Fruit fly (Drosophila melanogaster): ENCODE results near the gene glo.

Gene glo

dm6 chr3R:11779357-11780018, 39.7 kb downstream of the glo start (continued):
- no peak for TF ChIP-seq CG4730 (GFP tag; IDR thresholded peaks at IDR 0.05)
- TF ChIP-seq Hsf (GFP tag; optimal IDR thresholded peaks at IDR 0.05), result peak; percentile 68
- TF ChIP-seq gem (tag; optimal IDR thresholded peaks at IDR 0.05), result peak; percentile 93
- no peak for TF ChIP-seq hbn (GFP tag; IDR thresholded peaks at IDR 0.05; ENCODE audit: partially characterized antibody)
- no peak for TF ChIP-seq cad (GFP tag; optimal IDR thresholded peaks at IDR 0.05)
- TF ChIP-seq CG6791 (GFP tag; IDR thresholded peaks at IDR 0.05; ENCODE audit: partially characterized antibody), result no peak
- TF ChIP-seq slou (GFP tag; optimal IDR thresholded peaks at IDR 0.05), result no peak
- peak; percentile 70 for TF ChIP-seq gcm (GFP tag; optimal IDR thresholded peaks at IDR 0.05)
- no peak for TF ChIP-seq ham (GFP tag; IDR thresholded peaks at IDR 0.05)
- TF ChIP-seq psq (GFP tag; optimal IDR thresholded peaks at IDR 0.05), result no peak
- peak; percentile 64 for TF ChIP-seq CG1603 (tag; optimal IDR thresholded peaks at IDR 0.05)
- TF ChIP-seq ato (GFP tag; IDR thresholded peaks at IDR 0.05; ENCODE audit: partially characterized antibody), result no peak
- no peak for TF ChIP-seq D19B (GFP tag; optimal IDR thresholded peaks at IDR 0.05)
- peak; percentile 78 for TF ChIP-seq CG30403 (GFP tag; optimal IDR thresholded peaks at IDR 0.05)
- TF ChIP-seq CG16813 (GFP tag; IDR thresholded peaks at IDR 0.05; ENCODE audit: partially characterized antibody), result no peak
- TF ChIP-seq CG4854 (GFP tag; optimal IDR thresholded peaks at IDR 0.05), result peak; percentile 53
- TF ChIP-seq disco-r (GFP tag; optimal IDR thresholded peaks at IDR 0.05), result peak; percentile 33
- peak; percentile 19 to 66 for TF ChIP-seq dpn (GFP tag; optimal IDR thresholded peaks at IDR 0.05)
- peak; percentile 76 for TF ChIP-seq CG8359 (GFP tag; optimal IDR thresholded peaks at IDR 0.05; ENCODE audit: borderline replicate concordance)
- TF ChIP-seq CG1024 (GFP tag; IDR thresholded peaks at IDR 0.05), result 0 out of 2 replicates have a peak, but pooled peaks have one; percentile 26
- peak; percentile 66 for TF ChIP-seq bcd (GFP tag; optimal IDR thresholded peaks at IDR 0.05)
- TF ChIP-seq mam (GFP tag; optimal IDR thresholded peaks at IDR 0.05), result peak; percentile 14
- no peak for TF ChIP-seq CG14014 (GFP tag; IDR thresholded peaks at IDR 0.05)
- peak; percentile 50; the same call in 1 of the 3 replicates for TF ChIP-seq CG17361 (GFP tag; IDR thresholded peaks at IDR 0.05)
- TF ChIP-seq Hr78 (GFP tag; optimal IDR thresholded peaks at IDR 0.05), result peak in 1 of 2 experiments; percentile 14
- peak; percentile 37 for TF ChIP-seq Antp (GFP tag; optimal IDR thresholded peaks at IDR 0.05)
- TF ChIP-seq chinmo (GFP tag; IDR thresholded peaks at IDR 0.05; ENCODE audit: partially characterized antibody), result 0 out of 4 replicates have a peak, but pooled peaks have one; percentile 22
- peak; percentile 86 for TF ChIP-seq CoRest (tag; optimal IDR thresholded peaks at IDR 0.05)
- peak; percentile 38 for TF ChIP-seq Side (GFP tag; optimal IDR thresholded peaks at IDR 0.05)
- TF ChIP-seq CG15011 (GFP tag; optimal IDR thresholded peaks at IDR 0.05), result peak; percentile 46
- peak; percentile 94 for TF ChIP-seq CG10979 (tag; optimal IDR thresholded peaks at IDR 0.05)
- TF ChIP-seq Ets65A (GFP tag), result peak; percentile 88
- no peak for TF ChIP-seq eyg (GFP tag; optimal IDR thresholded peaks at IDR 0.05)
- no peak for TF ChIP-seq CG15479 (GFP tag; optimal IDR thresholded peaks at IDR 0.05)
- TF ChIP-seq ase (GFP tag; IDR thresholded peaks at IDR 0.05), result peak; percentile 20; the same call in 1 of the 3 replicates
- no peak for TF ChIP-seq zf30C (GFP tag; optimal IDR thresholded peaks at IDR 0.05)
- peak; percentile 43; the same call in 1 of the 2 replicates for TF ChIP-seq Awh (GFP tag; IDR thresholded peaks at IDR 0.05)
- no peak for TF ChIP-seq CG11695 (GFP tag; IDR thresholded peaks at IDR 0.05)
- peak; percentile 63 for TF ChIP-seq HLH3B (GFP tag; IDR thresholded peaks at IDR 0.05)
- TF ChIP-seq Oli (tag; optimal IDR thresholded peaks at IDR 0.05), result peak; percentile 88
- peak; percentile 81 for TF ChIP-seq CG13424 (tag; optimal IDR thresholded peaks at IDR 0.05)
- peak; percentile 61 for TF ChIP-seq Gsc (GFP tag; IDR thresholded peaks at IDR 0.05)
- peak; percentile 42 for TF ChIP-seq CG17385 (GFP tag; optimal IDR thresholded peaks at IDR 0.05)
- peak; percentile 92 for TF ChIP-seq fd96Cb (tag; optimal IDR thresholded peaks at IDR 0.05)
- TF ChIP-seq D19A (tag; optimal IDR thresholded peaks at IDR 0.05), result peak; percentile 99
- peak; percentile 70; the same call in 1 of the 3 replicates for TF ChIP-seq ci (GFP tag; IDR thresholded peaks at IDR 0.05)
- no peak for TF ChIP-seq hb (GFP tag; IDR thresholded peaks at IDR 0.05; ENCODE audit: partially characterized antibody)
- TF ChIP-seq pros (GFP tag; optimal IDR thresholded peaks at IDR 0.05), result peak; percentile 65
- TF ChIP-seq chn (GFP tag; optimal IDR thresholded peaks at IDR 0.05), result peak; percentile 88
